Worm (Caenorhabditis elegans): ENCODE results near the gene spe-27.

ce11 chrIV:5860762-5861161 lies 5.0 kb downstream of the spe-27 start:
- TF ChIP-seq him-1 (tag; optimal IDR thresholded peaks at IDR 0.05) (no peak), W03F9.2 (tag; optimal IDR thresholded peaks at IDR 0.05) (no peak)
